Fruit fly (Drosophila melanogaster) whole organism, embryonic: ENCODE results near the gene Pcif1.

ENCODE experiments used
- Adf1 ChIP-seq: fragments of 200-800 bp; sonication (Bioruptor generic); IDR thresholded peaks from 2 replicates; pipeline ENCODE4 v1.3.6; 2022; ENCODE audit warnings: missing biosample characterization, missing genetic modification characterization
- Aef1 ChIP-seq: fragments of 200-800 bp; sonication (Bioruptor generic); IDR thresholded peaks from 3 replicates; pipeline ENCODE4 v1.3.6; 2022; ENCODE audit warnings: missing biosample characterization, missing genetic modification characterization
- Atf6 ChIP-seq: fragments of 200-800 bp; sonication (Bioruptor generic); IDR thresholded peaks from 2 replicates; pipeline ENCODE4 v1.3.6; 2022; ENCODE audit warnings: missing biosample characterization, missing genetic modification characterization
- C15 ChIP-seq: fragments of 200-800 bp; sonication (Bioruptor generic); IDR thresholded peaks from 3 replicates; pipeline ENCODE4 v1.3.6; 2022; ENCODE audit warnings: missing biosample characterization, missing genetic modification characterization
- CG10147 ChIP-seq: fragments of 200-800 bp; sonication (Bioruptor generic); optimal IDR thresholded peaks from 2 replicates; lab custom pipeline; 2019; ENCODE audit warnings: missing biosample characterization, mild to moderate bottlenecking, missing genetic modification characterization, moderate library complexity
- CG10209 ChIP-seq: fragments of 200-800 bp; sonication (Bioruptor generic); optimal IDR thresholded peaks from 3 replicates; lab custom pipeline; 2017; ENCODE audit warnings: missing biosample characterization, mild to moderate bottlenecking, missing genetic modification characterization, missing genetic modification reagents
- CG12104 ChIP-seq: fragments of 200-800 bp; sonication (Bioruptor generic); optimal IDR thresholded peaks from 3 replicates; lab custom pipeline; 2016; ENCODE audit warnings: missing biosample characterization, missing genetic modification characterization
- CG13296 ChIP-seq: fragments of 200-800 bp; sonication (Bioruptor generic); optimal IDR thresholded peaks from 3 replicates; lab custom pipeline; 2018; ENCODE audit warnings: missing biosample characterization, mild to moderate bottlenecking, missing genetic modification characterization
- CG14860 ChIP-seq: fragments of 200-800 bp; sonication (Bioruptor generic); IDR thresholded peaks from 3 replicates; pipeline ENCODE4 v1.3.6; 2022; ENCODE audit warnings: missing biosample characterization, missing genetic modification characterization; ENCODE audit not compliant: partially characterized antibody
- CG15269 ChIP-seq: fragments of 200-800 bp; sonication (Bioruptor generic); optimal IDR thresholded peaks from 2 replicates; lab custom pipeline; 2018; ENCODE audit warnings: missing biosample characterization, mild to moderate bottlenecking, missing genetic modification characterization, moderate library complexity
- CG15514 ChIP-seq: fragments of 200-800 bp; sonication (Bioruptor generic); optimal IDR thresholded peaks from 3 replicates; lab custom pipeline; 2017; ENCODE audit warnings: missing biosample characterization, missing genetic modification characterization, mild to moderate bottlenecking, moderate library complexity, missing genetic modification reagents
- CG16815 ChIP-seq: fragments of 200-800 bp; sonication (Bioruptor generic); optimal IDR thresholded peaks from 3 replicates; lab custom pipeline; 2017; ENCODE audit warnings: missing biosample characterization, mild to moderate bottlenecking, missing genetic modification characterization
- CG17328 ChIP-seq: fragments of 200-800 bp; sonication (Bioruptor generic); IDR thresholded peaks from 2 replicates; pipeline ENCODE4 v1.3.6; 2022; ENCODE audit warnings: missing biosample characterization, missing genetic modification characterization
- CG17385 ChIP-seq: fragments of 200-800 bp; sonication (Bioruptor generic); optimal IDR thresholded peaks from 3 replicates; lab custom pipeline; 2018; ENCODE audit warnings: missing biosample characterization, mild to moderate bottlenecking, missing genetic modification characterization
- CG18599 ChIP-seq: fragments of 200-800 bp; sonication (Bioruptor generic); optimal IDR thresholded peaks from 3 replicates; lab custom pipeline; 2017; ENCODE audit warnings: missing biosample characterization, missing genetic modification characterization, mild to moderate bottlenecking, moderate library complexity, missing genetic modification reagents
- CG2129 ChIP-seq: fragments of 200-800 bp; sonication (Bioruptor generic); IDR thresholded peaks from 2 replicates; pipeline ENCODE4 v1.3.6; 2022; ENCODE audit warnings: missing biosample characterization, missing genetic modification characterization; ENCODE audit not compliant: partially characterized antibody
- CG34224 ChIP-seq: fragments of 200-800 bp; sonication (Bioruptor generic); IDR thresholded peaks from 3 replicates; pipeline ENCODE4 v1.3.6; 2022; ENCODE audit warnings: missing biosample characterization, missing genetic modification characterization; ENCODE audit not compliant: partially characterized antibody
- CG4282 ChIP-seq: fragments of 200-800 bp; sonication (Bioruptor generic); optimal IDR thresholded peaks from 2 replicates; lab custom pipeline; 2016; ENCODE audit warnings: missing biosample characterization, missing genetic modification characterization
- CG4617 ChIP-seq: fragments of 200-800 bp; sonication (Bioruptor generic); optimal IDR thresholded peaks from 3 replicates; lab custom pipeline; 2016; ENCODE audit warnings: missing biosample characterization, missing genetic modification characterization, borderline replicate concordance
- CG5180 ChIP-seq: fragments of 200-800 bp; sonication (Bioruptor generic); optimal IDR thresholded peaks from 3 replicates; lab custom pipeline; 2017; ENCODE audit warnings: missing biosample characterization, missing genetic modification characterization, mild to moderate bottlenecking, moderate library complexity, missing genetic modification reagents
- CG6791 ChIP-seq: fragments of 200-800 bp; sonication (Bioruptor generic); IDR thresholded peaks from 3 replicates; pipeline ENCODE4 v1.3.6; 2022; ENCODE audit warnings: missing biosample characterization, missing genetic modification characterization; ENCODE audit not compliant: partially characterized antibody
- CG9932 ChIP-seq: fragments of 200-800 bp; sonication (Bioruptor generic); IDR thresholded peaks from 2 replicates; pipeline ENCODE4 v1.3.6; 2022; ENCODE audit warnings: missing biosample characterization, missing genetic modification characterization
- HLH4C ChIP-seq: fragments of 200-800 bp; sonication (Bioruptor generic); IDR thresholded peaks from 3 replicates; pipeline ENCODE4 v1.3.6; 2022; ENCODE audit warnings: missing biosample characterization, missing genetic modification characterization; ENCODE audit not compliant: partially characterized antibody
- Hr3 ChIP-seq: fragments of 200-800 bp; sonication (Bioruptor generic); optimal IDR thresholded peaks from 3 replicates; lab custom pipeline; 2016; ENCODE audit warnings: missing biosample characterization, missing genetic modification characterization
- Hsf ChIP-seq: fragments of 200-800 bp; sonication (Bioruptor generic); optimal IDR thresholded peaks from 3 replicates; lab custom pipeline; 2016; ENCODE audit warnings: missing biosample characterization, missing genetic modification characterization
- Rfx ChIP-seq: fragments of 200-800 bp; sonication (Bioruptor generic); IDR thresholded peaks from 2 replicates; pipeline ENCODE4 v1.3.6; 2022; ENCODE audit warnings: missing biosample characterization, missing genetic modification characterization
- Vsx1 ChIP-seq: fragments of 200-800 bp; sonication (Bioruptor generic); optimal IDR thresholded peaks from 2 replicates; lab custom pipeline; 2017; ENCODE audit warnings: missing biosample characterization, mild to moderate bottlenecking, missing genetic modification characterization, missing genetic modification reagents
- az2 ChIP-seq: fragments of 200-800 bp; sonication (Bioruptor generic); optimal IDR thresholded peaks from 3 replicates; lab custom pipeline; 2016; ENCODE audit warnings: missing biosample characterization, missing genetic modification characterization
- bbx ChIP-seq: fragments of 200-800 bp; sonication (Bioruptor generic); IDR thresholded peaks from 2 replicates; pipeline ENCODE4 v1.3.6; 2022; ENCODE audit warnings: missing biosample characterization, missing genetic modification characterization; ENCODE audit not compliant: partially characterized antibody
- bcd ChIP-seq: fragments of 200-800 bp; sonication (Bioruptor generic); optimal IDR thresholded peaks from 2 replicates; lab custom pipeline; 2017; ENCODE audit warnings: missing biosample characterization, mild to moderate bottlenecking, missing genetic modification characterization
- cato ChIP-seq: fragments of 200-800 bp; sonication (Bioruptor generic); optimal IDR thresholded peaks from 2 replicates; lab custom pipeline; 2016; ENCODE audit warnings: missing biosample characterization, missing genetic modification characterization, borderline replicate concordance
- chinmo ChIP-seq: fragments of 200-800 bp; sonication (Bioruptor generic); IDR thresholded peaks from 4 replicates; pipeline ENCODE4 v1.3.6; 2022; ENCODE audit warnings: missing biosample characterization, missing genetic modification characterization; ENCODE audit not compliant: partially characterized antibody
- cwo ChIP-seq: fragments of 200-800 bp; sonication (Bioruptor generic); optimal IDR thresholded peaks from 3 replicates; lab custom pipeline; 2017; ENCODE audit warnings: missing biosample characterization, missing genetic modification characterization, mild to moderate bottlenecking, moderate library complexity, missing genetic modification reagents
- ewg ChIP-seq: fragments of 200-800 bp; sonication (Bioruptor generic); optimal IDR thresholded peaks from 3 replicates; lab custom pipeline; 2017; ENCODE audit warnings: mild to moderate bottlenecking, missing biosample characterization, missing genetic modification reagents, missing genetic modification characterization
- fu2 ChIP-seq: fragments of 200-800 bp; sonication (Bioruptor generic); optimal IDR thresholded peaks from 2 replicates; lab custom pipeline; 2016; ENCODE audit warnings: missing biosample characterization, missing genetic modification characterization
- gem ChIP-seq: fragments of 200-800 bp; sonication (Bioruptor generic); optimal IDR thresholded peaks from 2 replicates; lab custom pipeline; 2019; ENCODE audit warnings: missing biosample characterization, mild to moderate bottlenecking, missing genetic modification characterization, moderate library complexity
- inv ChIP-seq: fragments of 200-800 bp; sonication (Bioruptor generic); IDR thresholded peaks from 2 replicates; pipeline ENCODE4 v1.3.6; 2022; ENCODE audit warnings: missing biosample characterization, missing genetic modification characterization; ENCODE audit not compliant: partially characterized antibody
- lilli ChIP-seq: fragments of 200-800 bp; sonication (Bioruptor generic); optimal IDR thresholded peaks from 3 replicates; lab custom pipeline; 2016; ENCODE audit warnings: missing biosample characterization, missing genetic modification characterization
- phol ChIP-seq: fragments of 200-800 bp; sonication (Bioruptor generic); optimal IDR thresholded peaks from 3 replicates; lab custom pipeline; 2018; ENCODE audit warnings: missing biosample characterization, mild to moderate bottlenecking, missing genetic modification characterization, moderate library complexity
- pnt ChIP-seq: fragments of 200-800 bp; sonication (Bioruptor generic); optimal IDR thresholded peaks from 3 replicates; lab custom pipeline; 2016; ENCODE audit warnings: missing biosample characterization, missing genetic modification characterization
- seq ChIP-seq: fragments of 200-800 bp; sonication (Bioruptor generic); IDR thresholded peaks from 2 replicates; pipeline ENCODE4 v1.3.6; 2022; ENCODE audit warnings: missing biosample characterization, missing genetic modification characterization
- slou ChIP-seq: fragments of 200-800 bp; sonication (Bioruptor generic); optimal IDR thresholded peaks from 3 replicates; lab custom pipeline; 2016; ENCODE audit warnings: missing biosample characterization, missing genetic modification characterization
- sug ChIP-seq: fragments of 200-800 bp; optimal IDR thresholded peaks from 2 replicates; lab custom pipeline; 2019; ENCODE audit warnings: missing biosample characterization, mild to moderate bottlenecking, missing genetic modification characterization, moderate library complexity
- unc-4 ChIP-seq: fragments of 200-800 bp; sonication (Bioruptor generic); IDR thresholded peaks from 2 replicates; pipeline ENCODE4 v1.3.6; 2022; ENCODE audit warnings: missing biosample characterization, missing genetic modification characterization; ENCODE audit not compliant: partially characterized antibody
- vfl ChIP-seq: fragments of 200-800 bp; sonication (Bioruptor generic); optimal IDR thresholded peaks from 2 replicates; lab custom pipeline; 2016; ENCODE audit warnings: missing biosample characterization, missing genetic modification characterization
- zfh1 ChIP-seq: fragments of 200-800 bp; sonication (Bioruptor generic); IDR thresholded peaks from 3 replicates; pipeline ENCODE4 v1.3.6; 2022; ENCODE audit warnings: missing biosample characterization, missing genetic modification characterization

Pcif1 gene

DNA sequence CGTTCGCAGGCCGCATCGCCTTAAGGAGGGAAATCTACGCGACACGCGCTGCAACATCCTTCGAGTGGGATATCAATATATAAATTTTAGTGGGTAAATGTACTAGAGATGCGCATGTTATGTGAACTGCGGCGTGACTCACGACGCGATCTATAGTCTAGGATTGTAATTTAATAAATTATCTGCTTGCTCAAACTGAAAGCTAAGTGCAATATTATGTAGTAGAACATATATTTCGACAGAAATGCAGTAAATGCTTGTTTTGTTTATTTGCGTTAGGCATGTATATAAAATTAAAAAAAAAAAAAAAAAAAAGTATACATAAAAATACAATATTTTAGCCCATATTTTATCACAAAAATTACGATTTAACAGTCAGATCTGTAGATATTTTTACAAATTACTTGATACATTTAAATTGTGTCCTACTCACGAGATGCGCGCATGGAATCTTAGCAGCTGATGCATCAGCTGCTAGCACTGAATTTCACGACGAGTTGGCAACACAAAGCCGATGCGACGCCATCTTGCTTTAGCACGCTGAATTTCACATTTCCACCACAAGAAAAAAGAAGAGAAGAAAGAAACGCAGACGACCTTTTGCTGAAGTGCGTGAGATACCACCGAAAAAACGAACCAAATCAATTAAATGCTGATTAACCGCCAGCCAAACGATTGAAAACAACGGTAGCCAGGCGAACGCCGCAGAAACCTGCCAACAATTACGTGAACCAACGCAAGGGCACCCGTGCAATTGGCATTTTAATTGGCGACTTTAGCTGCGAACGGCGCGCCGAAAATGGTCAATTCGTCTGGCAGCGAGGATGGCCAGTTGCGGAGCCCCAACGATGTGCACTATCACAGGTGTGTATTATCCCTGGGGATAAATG lies 14.8 kb downstream of the Pcif1 start, which contains the start of the genes CG4042 and Pitslre (continued):
- TF ChIP-seq CG13296 (GFP tag; lab: Kevin White, UChicago) (peak; percentile 47), Adf1 (GFP tag; lab: Robert Waterston, UW) (peak; percentile 28; the same call in 1 of the 2 replicates), zfh1 (GFP tag; lab: Robert Waterston, UW) (0 out of 3 replicates have a peak, but pooled peaks have one; percentile 47), ewg (GFP tag; lab: Kevin White, UChicago) (peak; percentile 40), Aef1 (GFP tag; lab: Robert Waterston, UW) (0 out of 3 replicates have a peak, but pooled peaks have one; percentile 22), Rfx (GFP tag; lab: Robert Waterston, UW) (peak; percentile 49), CG17385 (GFP tag; lab: Kevin White, UChicago) (peak; percentile 32), CG12104 (GFP tag; lab: Kevin White, UChicago) (peak; percentile 38), Hr3 (GFP tag; lab: Kevin White, UChicago) (peak; percentile 61), inv (GFP tag; lab: Robert Waterston, UW) (peak; percentile 63), CG16815 (GFP tag; lab: Kevin White, UChicago) (no peak), CG5180 (peak; percentile 10), bcd (GFP tag; lab: Kevin White, UChicago) (peak; percentile 40), Hsf (GFP tag; lab: Kevin White, UChicago) (peak; percentile 29), CG18599 (GFP tag; lab: Kevin White, UChicago) (peak; percentile 34), pnt (GFP tag; lab: Kevin White, UChicago) (no peak), cwo (GFP tag; lab: Kevin White, UChicago) (peak; percentile 7), lilli (GFP tag; lab: Kevin White, UChicago) (peak; percentile 57), C15 (GFP tag; lab: Robert Waterston, UW) (no peak), unc-4 (GFP tag; lab: Robert Waterston, UW) (peak; percentile 73), CG4617 (GFP tag; lab: Kevin White, UChicago) (peak; percentile 56), CG14860 (GFP tag; lab: Robert Waterston, UW) (peak; percentile 56; the same call in 1 of the 3 replicates), CG15269 (tag; lab: Kevin White, UChicago) (peak; percentile 34), CG4282 (no peak), CG2129 (GFP tag; lab: Robert Waterston, UW) (peak; percentile 72), bbx (GFP tag; lab: Robert Waterston, UW) (peak; percentile 36), cato (GFP tag; lab: Kevin White, UChicago) (peak; percentile 51), phol (tag; lab: Kevin White, UChicago) (peak; percentile 99), chinmo (0 out of 4 replicates have a peak, but pooled peaks have one; percentile 15), seq (GFP tag; lab: Robert Waterston, UW) (0 out of 2 replicates have a peak, but pooled peaks have one; percentile 8), Vsx1 (GFP tag; lab: Kevin White, UChicago) (no peak), fu2 (GFP tag; lab: Kevin White, UChicago) (no peak), CG10147 (GFP tag; lab: Kevin White, UChicago) (peak; percentile 11), sug (tag; lab: Kevin White, UChicago) (peak; percentile 6), CG34224 (peak; percentile 70; the same call in 2 of the 3 replicates), gem (peak; percentile 57), slou (GFP tag; lab: Kevin White, UChicago) (peak; percentile 30), Atf6 (GFP tag; lab: Robert Waterston, UW) (0 out of 2 replicates have a peak, but pooled peaks have one; percentile 36), az2 (GFP tag; lab: Kevin White, UChicago) (peak; percentile 46), CG9932 (GFP tag; lab: Robert Waterston, UW) (peak; percentile 38; the same call in 1 of the 2 replicates), CG15514 (peak; percentile 22), CG10209 (GFP tag; lab: Kevin White, UChicago) (peak; percentile 28), HLH4C (GFP tag; lab: Robert Waterston, UW) (peak; percentile 57; the same call in 2 of the 3 replicates), vfl (GFP tag; lab: Kevin White, UChicago) (peak; percentile 2), CG17328 (GFP tag; lab: Robert Waterston, UW) (no peak), CG6791 (0 out of 3 replicates have a peak, but pooled peaks have one; percentile 54)
